Fruit fly (Drosophila melanogaster) whole organism, wandering third instar larva: ENCODE results near the gene Pgant4.

Experiments
- Abd-B ChIP-seq: fragments of >200 bp; optimal IDR thresholded peaks from 2 replicates; lab custom pipeline; 2017; ENCODE audit warnings: missing biosample characterization, missing genetic modification characterization
- CG9705 ChIP-seq: fragments of 200-800 bp; sonication (Bioruptor generic); optimal IDR thresholded peaks from 2 replicates; lab custom pipeline; 2018; ENCODE audit warnings: missing biosample characterization, mild to moderate bottlenecking, missing genetic modification characterization
- CrebA ChIP-seq: fragments of 200-800 bp; sonication (Bioruptor generic); optimal IDR thresholded peaks from 2 replicates; lab custom pipeline; 2016; ENCODE audit warnings: missing biosample characterization, mild to moderate bottlenecking, missing genetic modification characterization, borderline replicate concordance
- Dfd ChIP-seq: fragments of >200 bp; optimal IDR thresholded peaks from 2 replicates; lab custom pipeline; 2017; ENCODE audit warnings: missing biosample characterization, missing genetic modification characterization
- Dif ChIP-seq: fragments of 200-275, 200-300 bp; sonication (Bioruptor generic); optimal IDR thresholded peaks from 2 replicates; lab custom pipeline; 2018; ENCODE audit warnings: missing biosample characterization, missing genetic modification characterization; ENCODE audit not compliant: partially characterized antibody
- GATAd ChIP-seq: sonication (Bioruptor generic); optimal IDR thresholded peaks from 2 replicates; lab custom pipeline; 2016; ENCODE audit warnings: missing biosample characterization, missing genetic modification characterization
- HLH106 ChIP-seq: fragments of 200-800 bp; optimal IDR thresholded peaks from 3 replicates; lab custom pipeline; 2019; ENCODE audit warnings: missing biosample characterization, mild to moderate bottlenecking, missing genetic modification characterization, moderate library complexity
- Hr78 ChIP-seq: fragments of >200 bp; optimal IDR thresholded peaks from 2 replicates; lab custom pipeline; 2017; ENCODE audit warnings: missing biosample characterization, missing genetic modification characterization
- Jra ChIP-seq: sonication (Bioruptor generic); optimal IDR thresholded peaks from 2 replicates; lab custom pipeline; 2016; ENCODE audit warnings: missing biosample characterization, missing genetic modification characterization
- Myc ChIP-seq: fragments of >200 bp; optimal IDR thresholded peaks from 2 replicates; lab custom pipeline; 2017
- N ChIP-seq: fragments of >200 bp; optimal IDR thresholded peaks from 2 replicates; lab custom pipeline; 2018; ENCODE audit warnings: missing biosample characterization, missing external identifiers, missing genetic modification characterization
- OdsH ChIP-seq: fragments of 200-800 bp; sonication (Bioruptor generic); optimal IDR thresholded peaks from 2 replicates; lab custom pipeline; 2016; ENCODE audit warnings: missing biosample characterization, mild to moderate bottlenecking, missing genetic modification characterization
- Rel ChIP-seq, 2 experiments: fragments of 200-800 bp; sonication (Bioruptor generic) in 1 of 2; optimal IDR thresholded peaks; 2 replicates in 1 of 2; 3 replicates in 1 of 2; lab custom pipeline; 2016 to 2019; ENCODE audit warnings: mild to moderate bottlenecking in 2 of 2, missing biosample characterization in 2 of 2, missing genetic modification characterization in 2 of 2, moderate library complexity in 1 of 2
- Sp1 ChIP-seq: fragments of 200-800 bp; sonication (Bioruptor generic); optimal IDR thresholded peaks from 3 replicates; lab custom pipeline; 2019; ENCODE audit warnings: missing biosample characterization, mild to moderate bottlenecking, missing genetic modification characterization, moderate library complexity
- br ChIP-seq: fragments of 200-800 bp; sonication (Bioruptor generic); optimal IDR thresholded peaks from 2 replicates; lab custom pipeline; 2016; ENCODE audit warnings: missing biosample characterization, missing genetic modification characterization
- dl ChIP-seq, 2 experiments: fragments of 175-275, 200-275 bp in 1 of 2; fragments of 200-275 bp in 1 of 2; sonication (Bioruptor generic); optimal IDR thresholded peaks; lab custom pipeline; 2018; ENCODE audit warnings: mild to moderate bottlenecking in 2 of 2, missing biosample characterization in 2 of 2, missing genetic modification characterization in 2 of 2, moderate library complexity in 2 of 2; ENCODE audit not compliant: partially characterized antibody in 2 of 2, insufficient read depth in 1 of 2
- dsf ChIP-seq: sonication (Bioruptor generic); optimal IDR thresholded peaks from 2 replicates; lab custom pipeline; 2016; ENCODE audit warnings: missing biosample characterization, missing genetic modification characterization, borderline replicate concordance
- ey ChIP-seq: fragments of 200-800 bp; sonication (Bioruptor generic); optimal IDR thresholded peaks from 2 replicates; lab custom pipeline; 2016; ENCODE audit warnings: missing biosample characterization, missing genetic modification characterization
- foxo ChIP-seq, 2 experiments: fragments of 200-800 bp; sonication (Bioruptor generic); optimal IDR thresholded peaks; 2 replicates in 1 of 2; 3 replicates in 1 of 2; lab custom pipeline; 2016 to 2017; ENCODE audit warnings: missing biosample characterization in 2 of 2, missing genetic modification characterization in 2 of 2
- fru ChIP-seq: fragments of 200-800 bp; sonication (Bioruptor generic); optimal IDR thresholded peaks from 3 replicates; lab custom pipeline; 2016; ENCODE audit warnings: missing biosample characterization, mild to moderate bottlenecking, missing genetic modification characterization
- h ChIP-seq: fragments of 200-800 bp; sonication (Bioruptor generic); optimal IDR thresholded peaks from 3 replicates; lab custom pipeline; 2016; ENCODE audit warnings: missing biosample characterization, mild to moderate bottlenecking, missing genetic modification characterization
- jim ChIP-seq: fragments of 175-275, 200-325 bp; sonication (Bioruptor generic); optimal IDR thresholded peaks from 2 replicates; lab custom pipeline; 2016; ENCODE audit warnings: missing biosample characterization, mild to moderate bottlenecking, missing genetic modification characterization
- lola ChIP-seq: fragments of >200 bp; optimal IDR thresholded peaks from 2 replicates; lab custom pipeline; 2017; ENCODE audit warnings: missing biosample characterization, missing genetic modification characterization
- pan ChIP-seq: fragments of >200 bp; optimal IDR thresholded peaks from 2 replicates; lab custom pipeline; 2017
- psq ChIP-seq: fragments of 200-800 bp; sonication (Bioruptor generic); optimal IDR thresholded peaks from 3 replicates; lab custom pipeline; 2017; ENCODE audit warnings: missing biosample characterization, mild to moderate bottlenecking, missing genetic modification characterization, moderate library complexity
- rgr ChIP-seq: fragments of 200-800 bp; sonication (Bioruptor generic); optimal IDR thresholded peaks from 3 replicates; lab custom pipeline; 2016; ENCODE audit warnings: missing biosample characterization, mild to moderate bottlenecking, missing genetic modification characterization
- sage ChIP-seq: fragments of 200-800 bp; sonication (Bioruptor generic); optimal IDR thresholded peaks from 2 replicates; lab custom pipeline; 2016; ENCODE audit warnings: missing biosample characterization, mild to moderate bottlenecking, missing genetic modification characterization
- sv ChIP-seq: fragments of 200-800 bp; sonication (Bioruptor generic); optimal IDR thresholded peaks from 3 replicates; lab custom pipeline; 2016; ENCODE audit warnings: missing biosample characterization, missing genetic modification characterization
- tai ChIP-seq: sonication (Bioruptor generic); optimal IDR thresholded peaks from 2 replicates; lab custom pipeline; 2016; ENCODE audit warnings: missing biosample characterization, missing genetic modification characterization

Gene Pgant4

DNA sequence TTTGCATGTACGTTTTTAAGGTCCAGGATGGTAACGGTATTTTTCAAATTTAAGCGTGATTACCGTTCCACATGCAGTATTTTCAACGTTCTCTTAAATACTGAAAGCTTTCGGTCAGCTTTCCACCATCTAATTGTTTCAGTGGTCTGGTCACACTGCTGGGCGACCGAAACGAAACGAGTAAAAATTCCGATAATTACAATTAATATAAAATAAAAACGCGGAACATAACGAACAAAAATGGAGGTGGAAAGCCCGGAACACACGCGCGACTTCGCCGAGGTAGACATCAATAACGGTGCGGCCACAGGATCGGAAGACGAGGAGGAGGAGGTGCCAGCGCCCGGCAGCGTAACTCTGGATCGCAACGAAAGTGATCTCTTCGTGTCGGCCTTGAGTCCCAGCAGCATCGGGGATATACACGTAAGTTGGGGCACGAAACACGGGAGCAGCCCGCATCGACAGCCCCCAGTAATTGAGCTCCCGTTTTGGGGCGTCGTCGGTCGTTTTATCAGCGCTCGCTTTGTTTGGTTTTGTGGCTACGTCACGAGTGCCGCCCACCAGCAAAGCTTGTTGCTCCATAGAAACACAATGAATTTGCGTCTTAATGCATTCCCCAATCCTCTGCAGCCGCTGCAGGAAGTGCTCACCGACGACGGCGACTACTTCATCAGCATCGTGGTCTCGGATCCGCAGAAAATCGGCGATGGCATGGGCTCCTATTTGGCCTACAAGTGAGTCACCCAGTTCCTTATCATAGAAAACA, 22.7 kb upstream of the Pgant4 start, which contains the start of gene Snx1:
Snx1 (plus strand) TSS at position 129 of the 766 bp plus-strand sequence.
- no peak for TF ChIP-seq Sp1 (GFP tag; lab: Kevin White, UChicago)
- TF ChIP-seq sage (GFP tag; lab: Kevin White, UChicago), result peak; percentile 64
- no peak for TF ChIP-seq Rel (GFP tag; optimal IDR thresholded peaks at IDR 0.05; lab: Kevin White, UChicago)
- peak; percentile 80 for TF ChIP-seq Rel (tag; optimal IDR thresholded peaks at IDR 0.05; lab: Kevin White, UChicago)
- no peak for TF ChIP-seq lola
- TF ChIP-seq Hr78, result no peak
- no peak for TF ChIP-seq psq

DNA sequence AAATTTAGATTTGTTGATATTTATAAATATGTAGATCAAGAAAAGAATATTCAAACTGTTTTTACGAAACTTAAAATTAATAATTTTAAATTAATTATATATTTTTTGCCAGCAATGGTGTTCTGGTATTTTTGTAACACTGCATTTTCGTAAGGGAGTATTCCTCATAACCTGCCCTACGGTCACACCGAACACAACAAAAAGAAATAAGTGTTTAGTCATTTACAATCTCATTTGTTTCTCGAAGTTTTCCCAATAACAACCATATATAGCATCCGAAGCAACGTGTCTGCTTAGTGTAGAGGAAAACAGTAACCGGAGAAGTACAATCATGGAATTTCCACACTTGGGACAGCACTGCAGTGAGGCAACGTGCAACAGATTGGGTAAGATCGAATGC, 20.1 kb upstream of the Pgant4 start, which contains the start of gene CG12795:
CG12795 (plus strand) TSS at position 181 of the 400 bp plus-strand sequence.
- TF ChIP-seq pan (lab: Kevin White, UChicago), result no peak
- no peak for TF ChIP-seq Rel (GFP tag; optimal IDR thresholded peaks at IDR 0.05; lab: Kevin White, UChicago)
- peak; percentile 30 for TF ChIP-seq Rel (tag; optimal IDR thresholded peaks at IDR 0.05; lab: Kevin White, UChicago)

DNA sequence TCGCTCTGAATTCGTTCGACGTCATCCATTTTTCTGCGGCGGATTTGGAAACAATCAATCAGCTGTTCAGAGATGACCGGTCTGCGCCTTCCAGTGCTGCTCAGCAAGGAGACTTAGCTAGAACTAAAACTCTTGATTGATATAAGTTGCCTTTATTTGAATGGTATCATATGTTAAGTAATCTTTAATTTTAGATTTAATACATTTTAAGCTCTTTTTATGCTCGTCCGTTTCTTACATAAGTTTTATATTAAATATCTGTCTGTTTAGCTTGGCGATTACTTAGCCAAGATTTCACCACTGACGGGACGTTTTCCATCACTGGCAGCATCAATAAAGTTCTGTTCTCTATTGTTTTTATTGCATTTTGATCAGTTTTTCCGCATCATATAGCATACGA, 15.4 kb upstream of the Pgant4 start, which contains the start of the genes Cog3 and Sec5:
Cog3 (minus strand) TSS at position 58 of the 400 bp plus-strand sequence.
Sec5 (plus strand) TSS at position 296 of the 400 bp plus-strand sequence.
- peak; percentile 77 for TF ChIP-seq rgr (GFP tag; lab: Kevin White, UChicago)
- TF ChIP-seq OdsH (GFP tag; lab: Kevin White, UChicago), result peak; percentile 49
- TF ChIP-seq h, result no peak
- TF ChIP-seq CG9705, result peak; percentile 84
- TF ChIP-seq psq, result peak; percentile 70
- peak; percentile 9 for TF ChIP-seq ey (GFP tag; lab: Kevin White, UChicago)
- TF ChIP-seq Rel (GFP tag; optimal IDR thresholded peaks at IDR 0.05; lab: Kevin White, UChicago), result no peak
- peak; percentile 65 for TF ChIP-seq Rel (tag; optimal IDR thresholded peaks at IDR 0.05; lab: Kevin White, UChicago)
- peak; percentile 100 for TF ChIP-seq Myc
- TF ChIP-seq HLH106, result peak; percentile 86
- no peak for TF ChIP-seq dsf (GFP tag; lab: Kevin White, UChicago)
- TF ChIP-seq Sp1 (GFP tag; lab: Kevin White, UChicago), result peak; percentile 81
- TF ChIP-seq tai (GFP tag; lab: Kevin White, UChicago), result no peak
- TF ChIP-seq Abd-B (GFP tag; lab: Kevin White, UChicago), result no peak
- TF ChIP-seq sv (GFP tag; lab: Kevin White, UChicago), result peak; percentile 47

DNA sequence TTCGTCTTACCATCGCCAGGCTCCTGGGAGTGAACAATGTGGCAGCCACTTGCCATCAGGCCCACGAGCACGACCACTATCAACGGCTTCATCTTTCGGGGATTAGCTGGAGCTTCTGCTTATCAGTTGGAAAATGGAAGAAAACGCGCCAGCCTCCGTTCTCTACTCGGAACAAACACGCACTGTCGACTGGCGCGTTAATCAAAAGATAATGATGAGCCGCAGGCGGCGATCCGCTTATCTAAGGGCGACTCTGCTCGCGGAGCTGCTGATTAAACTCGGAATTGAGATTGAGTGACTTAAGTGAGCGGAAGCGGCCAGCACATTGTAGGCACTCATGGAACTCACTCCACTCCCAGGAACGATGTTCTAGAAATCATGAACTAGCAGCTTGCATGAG, 10.6 kb upstream of the Pgant4 start, which contains the start of gene CG3246:
CG3246 (minus strand) TSS at position 193 of the 400 bp plus-strand sequence.
- TF ChIP-seq sage (GFP tag; lab: Kevin White, UChicago) (no peak), lola (no peak), Jra (GFP tag; lab: Kevin White, UChicago) (no peak), Dfd (GFP tag; lab: Kevin White, UChicago) (no peak), jim (no peak), psq (no peak), fru (GFP tag; lab: Kevin White, UChicago) (no peak), dl (GFP tag; optimal IDR thresholded peaks at IDR 0.05; lab: Kevin White, UChicago; ENCODE audit: insufficient read depth in 1 of 2, partially characterized antibody in 2 of 2) (no peak), rgr (GFP tag; lab: Kevin White, UChicago) (no peak), ey (GFP tag; lab: Kevin White, UChicago) (no peak), HLH106 (no peak), GATAd (GFP tag; lab: Kevin White, UChicago) (no peak)

DNA sequence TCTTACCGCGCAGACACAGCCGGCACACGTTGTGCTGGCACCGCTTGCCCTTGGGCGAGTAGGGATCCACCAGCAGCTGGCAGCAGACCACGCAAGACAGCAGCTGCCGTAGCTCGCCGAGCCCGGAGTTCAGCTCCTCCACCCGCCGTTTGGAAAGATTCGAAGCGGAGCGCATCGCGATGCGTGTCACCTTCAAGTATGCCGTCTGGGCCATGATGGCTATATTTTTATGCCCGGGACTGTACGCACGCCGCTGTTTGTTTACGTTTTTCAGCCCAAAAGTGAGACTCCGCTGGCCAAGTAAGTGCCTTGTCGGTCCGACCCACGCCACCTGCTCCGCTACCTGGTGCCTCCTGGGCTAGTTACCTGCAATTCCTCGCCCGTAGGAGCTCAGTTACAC, 7.0 kb upstream of the Pgant4 start:
- TF ChIP-seq N (GFP tag; lab: Kevin White, UChicago) (no peak), Myc (no peak), sage (GFP tag; lab: Kevin White, UChicago) (no peak), GATAd (GFP tag; lab: Kevin White, UChicago) (no peak), ey (GFP tag; lab: Kevin White, UChicago) (no peak), br (GFP tag; lab: Kevin White, UChicago) (no peak), fru (GFP tag; lab: Kevin White, UChicago) (no peak), dsf (GFP tag; lab: Kevin White, UChicago) (no peak), rgr (GFP tag; lab: Kevin White, UChicago) (no peak), Rel (GFP tag; optimal IDR thresholded peaks at IDR 0.05; lab: Kevin White, UChicago) (no peak), Rel (tag; optimal IDR thresholded peaks at IDR 0.05; lab: Kevin White, UChicago) (no peak), CrebA (GFP tag; lab: Kevin White, UChicago) (no peak), Sp1 (GFP tag; lab: Kevin White, UChicago) (no peak), Jra (GFP tag; lab: Kevin White, UChicago) (no peak), foxo (GFP tag; optimal IDR thresholded peaks at IDR 0.05; lab: Kevin White, UChicago) (no peak), sv (GFP tag; lab: Kevin White, UChicago) (no peak), CG9705 (no peak), dl (GFP tag; optimal IDR thresholded peaks at IDR 0.05; lab: Kevin White, UChicago; ENCODE audit: insufficient read depth in 1 of 2, partially characterized antibody in 2 of 2) (no peak), Dif (GFP tag; lab: Kevin White, UChicago) (no peak)
